Fruit fly (Drosophila melanogaster): Measurements from ENCODE around the gene CG12817.
A peak's percentile ranks its signal among the peaks of the same experiment; 100 is the strongest.

CG12817 gene

dm6 chr3R:10265552-10266137 is 41.1 kb upstream of the CG12817 start (continued):
- TF ChIP-seq CG33557 (GFP tag; optimal IDR thresholded peaks at IDR 0.05) (no peak), Fer2 (tag; optimal IDR thresholded peaks at IDR 0.05) (no peak), odd (GFP tag; optimal IDR thresholded peaks at IDR 0.05) (no peak), CG30403 (GFP tag; optimal IDR thresholded peaks at IDR 0.05) (peak; percentile 62), Meics (GFP tag; optimal IDR thresholded peaks at IDR 0.05) (peak; percentile 73), CG2202 (tag; optimal IDR thresholded peaks at IDR 0.05) (no peak), rib (GFP tag; IDR thresholded peaks at IDR 0.05) (peak; percentile 90), CG1233 (GFP tag; optimal IDR thresholded peaks at IDR 0.05) (peak; percentile 40), sc (optimal IDR thresholded peaks at IDR 0.05) (no peak), sc (GFP tag; optimal IDR thresholded peaks at IDR 0.05) (no peak), sens (GFP tag) (peak; percentile 82), CG1603 (tag; optimal IDR thresholded peaks at IDR 0.05) (peak; percentile 48), cg (GFP tag; optimal IDR thresholded peaks at IDR 0.05) (peak; percentile 35), Hey (tag; optimal IDR thresholded peaks at IDR 0.05) (no peak), Tbp (GFP tag; optimal IDR thresholded peaks at IDR 0.05) (no peak), Deaf1 (tag; optimal IDR thresholded peaks at IDR 0.05) (no peak), ranshi (GFP tag; IDR thresholded peaks at IDR 0.05) (peak; percentile 40), Dref (GFP tag; IDR thresholded peaks at IDR 0.05) (0 out of 2 replicates have a peak, but pooled peaks have one; percentile 19), TFAM (GFP tag; optimal IDR thresholded peaks at IDR 0.05) (no peak), CG4707 (GFP tag; optimal IDR thresholded peaks at IDR 0.05) (no peak), CG9797 (GFP tag; optimal IDR thresholded peaks at IDR 0.05) (no peak), Fer1 (GFP tag; optimal IDR thresholded peaks at IDR 0.05) (peak; percentile 61), CG8388 (GFP tag; optimal IDR thresholded peaks at IDR 0.05) (peak; percentile 31), NC2α (GFP tag; optimal IDR thresholded peaks at IDR 0.05) (no peak), sob (GFP tag; IDR thresholded peaks at IDR 0.05) (peak; percentile 80), CG17612 (GFP tag; IDR thresholded peaks at IDR 0.05) (no peak; the same call in 1 of the 2 replicates), Asciz (GFP tag; optimal IDR thresholded peaks at IDR 0.05) (no peak), CG14860 (GFP tag; IDR thresholded peaks at IDR 0.05; ENCODE audit: partially characterized antibody) (no peak), peb (GFP tag; IDR thresholded peaks at IDR 0.05) (0 out of 2 replicates have a peak, but pooled peaks have one; percentile 19), CG4854 (GFP tag; optimal IDR thresholded peaks at IDR 0.05) (peak; percentile 33), slbo (GFP tag; IDR thresholded peaks at IDR 0.05) (peak; percentile 87), CG14710 (tag; optimal IDR thresholded peaks at IDR 0.05) (no peak), CG9876 (GFP tag; optimal IDR thresholded peaks at IDR 0.05) (no peak), her (GFP tag; optimal IDR thresholded peaks at IDR 0.05) (no peak), croc (GFP tag; conservative IDR thresholded peaks at IDR 0.05) (no peak), CG17829 (tag; optimal IDR thresholded peaks at IDR 0.05) (no peak), insv (GFP tag; optimal IDR thresholded peaks at IDR 0.05) (no peak), Taf1 (GFP tag; IDR thresholded peaks at IDR 0.05) (peak; percentile 69; the same call in 1 of the 2 replicates), schlank (tag; optimal IDR thresholded peaks at IDR 0.05) (peak; percentile 4), zen (tag; optimal IDR thresholded peaks at IDR 0.05) (peak; percentile 27), CG1832 (GFP tag; optimal IDR thresholded peaks at IDR 0.05) (no peak), Blimp-1 (GFP tag; optimal IDR thresholded peaks at IDR 0.05) (no peak), CG16779 (GFP tag; IDR thresholded peaks at IDR 0.05) (0 out of 2 replicates have a peak, but pooled peaks have one; percentile 9), CG32767 (GFP tag; IDR thresholded peaks at IDR 0.05) (peak; percentile 41; the same call in 1 of the 2 replicates), prd (optimal IDR thresholded peaks at IDR 0.05) (no peak), prd (GFP tag; IDR thresholded peaks at IDR 0.05) (peak; percentile 73; the same call in 2 of the 3 replicates), CG2678 (tag; optimal IDR thresholded peaks at IDR 0.05) (peak; percentile 75), C15 (GFP tag; IDR thresholded peaks at IDR 0.05) (no peak; the same call in 2 of the 3 replicates), ind (GFP tag; optimal IDR thresholded peaks at IDR 0.05) (peak; percentile 58), CG6175 (GFP tag; IDR thresholded peaks at IDR 0.05) (no peak), pros (GFP tag; optimal IDR thresholded peaks at IDR 0.05) (no peak)
